Worm (Caenorhabditis elegans): ENCODE data around the gene F11G11.15.

Gene F11G11.15

ce11 chrII:4908160-4908559, 33.5 kb downstream of the F11G11.15 start:
- no peak for TF ChIP-seq hmg-1.1 (GFP tag; IDR thresholded peaks at IDR 0.05)
- TF ChIP-seq Y48G9A.11 (GFP tag; IDR thresholded peaks at IDR 0.05) = no peak
- peak; percentile 29; the same call in 1 of the 2 replicates for TF ChIP-seq egl-43 (GFP tag; IDR thresholded peaks at IDR 0.05)
- TF ChIP-seq tag-97 (GFP tag; IDR thresholded peaks at IDR 0.05) = no peak
- TF ChIP-seq zip-11 (GFP tag; IDR thresholded peaks at IDR 0.05) = no peak
- no peak for TF ChIP-seq daf-8 (GFP tag; IDR thresholded peaks at IDR 0.05)
- no peak for TF ChIP-seq ceh-44 (GFP tag; IDR thresholded peaks at IDR 0.05)
- no peak for TF ChIP-seq zag-1 (tag; optimal IDR thresholded peaks at IDR 0.05)
- TF ChIP-seq aha-1 (tag) = peak; percentile 37
- TF ChIP-seq F37D6.2 (tag; optimal IDR thresholded peaks at IDR 0.05) = no peak
- no peak for TF ChIP-seq nhr-102 (tag; optimal IDR thresholded peaks at IDR 0.05)
- TF ChIP-seq dmd-6 (GFP tag; IDR thresholded peaks at IDR 0.05) = 0 out of 2 replicates have a peak, but pooled peaks have one; percentile 13
- no peak for TF ChIP-seq attf-4 (tag; optimal IDR thresholded peaks at IDR 0.05)
- TF ChIP-seq ctbp-1 (GFP tag; IDR thresholded peaks at IDR 0.05) = 0 out of 2 replicates have a peak, but pooled peaks have one; percentile 48
- no peak for TF ChIP-seq spr-3 (GFP tag; optimal IDR thresholded peaks at IDR 0.05)
- TF ChIP-seq F44E2.7 (GFP tag; IDR thresholded peaks at IDR 0.05) = no peak
- no peak for TF ChIP-seq hif-1 (tag; optimal IDR thresholded peaks at IDR 0.05)
- no peak for TF ChIP-seq lin-13 (GFP tag; optimal IDR thresholded peaks at IDR 0.05)
- no peak for TF ChIP-seq snpc-4 (tag; optimal IDR thresholded peaks at IDR 0.05)
- TF ChIP-seq mdl-1 (tag; optimal IDR thresholded peaks at IDR 0.05) = peak in 1 of 2 experiments; percentile 22
- TF ChIP-seq dmd-8 (GFP tag; IDR thresholded peaks at IDR 0.05) = no peak
- no peak for TF ChIP-seq dpl-1 (GFP tag; optimal IDR thresholded peaks at IDR 0.05)
- TF ChIP-seq snpc-1.2 (GFP tag; IDR thresholded peaks at IDR 0.05) = no peak
- TF ChIP-seq ZK337.2 (GFP tag; IDR thresholded peaks at IDR 0.05) = no peak
- no peak for TF ChIP-seq aly-2 (tag; optimal IDR thresholded peaks at IDR 0.05)
- no peak for TF ChIP-seq zfp-2 (tag; optimal IDR thresholded peaks at IDR 0.05)
- no peak for TF ChIP-seq cey-2 (tag; optimal IDR thresholded peaks at IDR 0.05; ENCODE audit: borderline replicate concordance, insufficient read depth)
- no peak for TF ChIP-seq ceh-28 (tag; optimal IDR thresholded peaks at IDR 0.05)
- no peak for TF ChIP-seq mxl-2 (GFP tag; conservative IDR thresholded peaks at IDR 0.05)
- no peak for TF ChIP-seq saeg-2 (GFP tag; IDR thresholded peaks at IDR 0.05)
- TF ChIP-seq duxl-1 (tag; optimal IDR thresholded peaks at IDR 0.05; ENCODE audit: poor library complexity) = no peak
- no peak for TF ChIP-seq F49E8.2 (tag; optimal IDR thresholded peaks at IDR 0.05; ENCODE audit: borderline replicate concordance)
- TF ChIP-seq fkh-10 (GFP tag; optimal IDR thresholded peaks at IDR 0.05) = no peak
- peak; percentile 14; the same call in 1 of the 2 replicates for TF ChIP-seq ceh-20 (GFP tag; IDR thresholded peaks at IDR 0.05)
- TF ChIP-seq ztf-7 (tag; optimal IDR thresholded peaks at IDR 0.05) = no peak
- no peak for TF ChIP-seq pqm-1 (tag; optimal IDR thresholded peaks at IDR 0.05)
- no peak for TF ChIP-seq nhr-111 (GFP tag; optimal IDR thresholded peaks at IDR 0.05)
- TF ChIP-seq nhr-25 (tag; optimal IDR thresholded peaks at IDR 0.05; ENCODE audit: borderline replicate concordance, insufficient read depth) = no peak
- peak; percentile 68 for TF ChIP-seq hlh-30 (tag; optimal IDR thresholded peaks at IDR 0.05; ENCODE audit: insufficient read depth)
- no peak for TF ChIP-seq skn-1 (tag; optimal IDR thresholded peaks at IDR 0.05)
- TF ChIP-seq T20F7.1 (GFP tag; optimal IDR thresholded peaks at IDR 0.05) = no peak
- peak in 1 of 2 experiments; percentile 16 for TF ChIP-seq lsy-2 (tag; optimal IDR thresholded peaks at IDR 0.05)
- peak; percentile 32 for TF ChIP-seq nhr-28 (tag; optimal IDR thresholded peaks at IDR 0.05)
- no peak for TF ChIP-seq unc-130 (GFP tag; optimal IDR thresholded peaks at IDR 0.05)
- no peak for TF ChIP-seq ceh-62 (tag; optimal IDR thresholded peaks at IDR 0.05)
- TF ChIP-seq arid-1 (GFP tag; conservative IDR thresholded peaks at IDR 0.05) = no peak
- TF ChIP-seq mxl-3 (GFP tag; optimal IDR thresholded peaks at IDR 0.05) = peak; percentile 24
- no peak for TF ChIP-seq nhr-11 (tag; optimal IDR thresholded peaks at IDR 0.05)
- TF ChIP-seq nhr-41 (GFP tag; IDR thresholded peaks at IDR 0.05) = no peak
- no peak for TF ChIP-seq jun-1 (tag; optimal IDR thresholded peaks at IDR 0.05)
- no peak for TF ChIP-seq ces-1 (GFP tag; optimal IDR thresholded peaks at IDR 0.05)
- TF ChIP-seq ceh-82 (tag; optimal IDR thresholded peaks at IDR 0.05) = no peak

All from whole organism, L4 larva.